Fruit fly (Drosophila melanogaster) whole organism, embryonic: ENCODE data around the gene foxo.

Experiments used
- CG2116 ChIP-seq: fragments of 200-800 bp; sonication (Bioruptor generic); optimal IDR thresholded peaks from 3 replicates; lab custom pipeline; 2018; ENCODE audit warnings: missing biosample characterization, mild to moderate bottlenecking, missing genetic modification characterization
- Lpt ChIP-seq: fragments of >200 bp; optimal IDR thresholded peaks from 2 replicates; lab custom pipeline; 2018; ENCODE audit warnings: missing biosample characterization, missing genetic modification characterization
- crc ChIP-seq: fragments of 200-800 bp; sonication (Bioruptor generic); optimal IDR thresholded peaks from 2 replicates; lab custom pipeline; 2016; ENCODE audit warnings: missing biosample characterization, missing genetic modification characterization

DNA sequence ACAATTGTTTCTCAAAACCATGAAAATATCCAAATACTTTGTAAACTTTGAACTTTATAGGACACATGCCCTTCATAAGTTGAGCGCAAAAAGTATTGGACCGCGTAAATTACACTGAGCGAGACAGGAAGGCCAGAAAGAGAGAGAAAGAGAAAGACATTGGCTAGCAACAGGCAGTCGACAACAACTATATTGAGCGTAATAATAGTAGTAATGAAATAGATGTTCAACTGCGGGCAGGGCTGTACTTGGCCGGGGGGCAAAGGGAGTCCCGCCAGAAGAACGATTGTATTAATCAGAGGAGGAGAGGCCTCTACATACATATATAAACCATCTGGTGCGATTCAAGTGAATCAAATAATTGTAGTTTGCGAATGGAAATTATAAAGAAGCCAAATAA lies 42.2 kb upstream of the foxo start:
- TF ChIP-seq CG2116 (no peak), Lpt (GFP tag; lab: Kevin White, UChicago) (no peak), crc (GFP tag; lab: Kevin White, UChicago) (no peak)
